Worm (Caenorhabditis elegans): Measurements from ENCODE around the gene F18G5.1.

DNA sequence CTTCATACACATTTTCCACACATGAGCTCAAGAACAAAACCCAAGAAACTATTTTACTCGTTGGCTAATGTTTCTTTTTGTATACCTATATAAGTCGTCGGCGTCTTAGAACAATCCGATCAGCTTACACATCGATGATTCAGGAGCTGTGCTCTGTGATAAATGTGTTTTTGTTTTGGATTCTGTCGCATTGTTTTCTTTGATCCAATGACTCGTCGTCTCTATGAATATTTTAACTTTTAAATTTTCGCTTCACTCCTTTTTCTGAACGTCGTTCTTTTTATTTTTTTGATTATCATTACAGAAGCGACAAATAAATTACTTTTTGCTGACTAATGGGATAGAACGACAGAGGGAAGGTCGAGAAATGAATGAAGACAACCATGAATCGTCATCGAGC is 31.7 kb downstream of the F18G5.1 start, which contains the start of gene B0416.3:
- TF ChIP-seq fkh-6 (tag; optimal IDR thresholded peaks at IDR 0.05) (no peak), pha-4 (tag; optimal IDR thresholded peaks at IDR 0.05) (no peak), ets-4 (tag; optimal IDR thresholded peaks at IDR 0.05) (no peak), che-1 (tag; optimal IDR thresholded peaks at IDR 0.05) (no peak), odd-2 (tag; optimal IDR thresholded peaks at IDR 0.05) (no peak), ceh-18 (tag; optimal IDR thresholded peaks at IDR 0.05) (no peak), pag-3 (tag; optimal IDR thresholded peaks at IDR 0.05; ENCODE audit: borderline replicate concordance) (no peak)
